Worm (Caenorhabditis elegans): Measurements from ENCODE around the gene tyr-6.

tyr-6 gene

DNA sequence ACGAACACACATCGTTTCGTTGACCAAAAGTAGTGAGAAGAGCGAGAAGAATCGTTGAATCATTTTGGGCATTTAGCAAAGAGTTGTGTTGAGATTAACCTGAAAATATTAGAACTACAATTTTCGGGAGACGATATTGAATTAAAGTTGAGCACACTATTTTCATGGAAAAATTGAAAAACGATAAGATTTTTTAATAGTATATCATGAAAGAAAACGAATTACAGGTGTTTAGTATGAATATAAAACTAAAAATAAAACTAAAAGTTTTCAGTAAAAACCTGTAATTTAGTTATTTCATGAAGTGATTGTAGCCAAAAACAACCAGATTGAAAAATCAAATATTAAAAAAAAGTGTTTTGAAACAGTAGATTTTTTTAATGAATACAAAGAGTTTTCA lies 22.8 kb upstream of the tyr-6 start, which contains the start of gene lgc-10:
lgc-10 (minus strand) TSS at position 101 of the 400 bp plus-strand sequence.
- TF ChIP-seq mdl-1 (tag; optimal IDR thresholded peaks at IDR 0.05) (no peak), lin-39 (tag; optimal IDR thresholded peaks at IDR 0.05) (no peak), elt-3 (tag; optimal IDR thresholded peaks at IDR 0.05) (no peak), nhr-67 (tag; optimal IDR thresholded peaks at IDR 0.05) (no peak), nhr-77 (tag; optimal IDR thresholded peaks at IDR 0.05) (no peak), elt-1 (tag; optimal IDR thresholded peaks at IDR 0.05) (no peak)

- no peak for TF ChIP-seq ceh-9 (tag; optimal IDR thresholded peaks at IDR 0.05)
- no peak for TF ChIP-seq ztf-11 (tag; optimal IDR thresholded peaks at IDR 0.05)
- TF ChIP-seq ceh-28 (tag; optimal IDR thresholded peaks at IDR 0.05) = no peak
- no peak for TF ChIP-seq nhr-25 (tag; optimal IDR thresholded peaks at IDR 0.05)
- TF ChIP-seq unc-39 (tag; optimal IDR thresholded peaks at IDR 0.05) = no peak
- TF ChIP-seq nfya-1 (tag; optimal IDR thresholded peaks at IDR 0.05; ENCODE audit: insufficient read depth) = no peak
- TF ChIP-seq lin-15B (tag; optimal IDR thresholded peaks at IDR 0.05) = no peak
- TF ChIP-seq sea-2 (GFP tag; optimal IDR thresholded peaks at IDR 0.05) = no peak
- no peak for TF ChIP-seq pha-4 (tag; optimal IDR thresholded peaks at IDR 0.05)
- no peak for TF ChIP-seq lin-39 (tag; optimal IDR thresholded peaks at IDR 0.05)
- TF ChIP-seq fos-1 (tag; optimal IDR thresholded peaks at IDR 0.05) = no peak
- no peak for TF ChIP-seq elt-1 (tag; optimal IDR thresholded peaks at IDR 0.05)
- no peak for TF ChIP-seq tbx-2 (tag; optimal IDR thresholded peaks at IDR 0.05)
Observed at ce11 chrIV:6460596-6460995, 19.7 kb upstream of the tyr-6 start.

DNA sequence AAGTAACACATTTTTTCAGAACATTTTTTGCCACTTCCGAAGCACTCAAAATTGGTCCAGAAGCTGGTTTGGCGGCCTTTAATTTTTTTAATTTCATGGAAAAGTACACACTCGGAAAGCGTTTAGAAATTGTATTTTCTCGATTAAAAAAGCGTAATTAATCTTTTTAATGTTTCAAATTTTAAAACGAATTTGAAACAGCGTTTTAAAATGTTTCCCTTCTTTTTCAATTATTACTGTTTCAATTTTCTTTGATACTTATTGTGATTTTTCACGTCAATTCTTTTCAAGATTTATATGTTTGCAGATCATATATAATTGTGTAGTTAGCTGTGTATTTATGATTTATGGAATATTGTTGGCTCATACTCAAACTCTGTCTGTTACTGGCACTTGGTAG lies 16.3 kb upstream of the tyr-6 start, which contains the start of gene acr-25:
acr-25 (plus strand) TSS at position 301 of the 400 bp plus-strand sequence.
- TF ChIP-seq nhr-237 (tag; optimal IDR thresholded peaks at IDR 0.05) (no peak), elt-2 (tag; optimal IDR thresholded peaks at IDR 0.05) (no peak)

- TF ChIP-seq daf-12 (tag; optimal IDR thresholded peaks at IDR 0.05) = no peak
- no peak for TF ChIP-seq nhr-67 (tag; optimal IDR thresholded peaks at IDR 0.05)
- TF ChIP-seq pqm-1 (tag; optimal IDR thresholded peaks at IDR 0.05) = no peak
- no peak for TF ChIP-seq fos-1 (tag; optimal IDR thresholded peaks at IDR 0.05)
- TF ChIP-seq pha-4 (tag; optimal IDR thresholded peaks at IDR 0.05) = peak; percentile 42
- TF ChIP-seq snpc-4 (tag; optimal IDR thresholded peaks at IDR 0.05) = no peak
- no peak for TF ChIP-seq fkh-2 (tag; optimal IDR thresholded peaks at IDR 0.05)
Observed at ce11 chrIV:6471216-6471615, 9.1 kb upstream of the tyr-6 start, which contains the start of gene tmed-13. Gene tmed-13, minus strand, starts transcription at chrIV:6471384.

DNA sequence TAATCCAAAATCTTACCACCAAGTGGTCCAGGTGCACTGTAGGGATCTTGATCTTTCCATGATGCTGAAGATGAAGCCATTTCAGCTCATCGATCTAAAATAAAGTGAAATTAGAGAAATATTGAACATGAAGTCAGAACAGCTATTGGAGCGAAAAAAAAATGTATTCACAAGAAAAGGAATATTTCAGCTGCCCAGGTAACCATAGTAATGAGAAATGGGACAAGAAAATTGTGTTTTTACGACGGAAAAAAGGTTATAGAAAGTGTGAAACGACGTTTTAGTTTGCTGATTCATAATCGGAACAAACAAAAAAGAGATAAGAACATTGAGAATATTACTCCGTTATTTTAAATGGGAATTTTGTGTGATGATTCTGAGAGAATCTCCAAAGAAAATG lies 7.2 kb upstream of the tyr-6 start, which contains the start of gene Y73B6BL.27:
Y73B6BL.27 (minus strand) TSS at position 101 of the 400 bp plus-strand sequence.
- no peak for TF ChIP-seq snpc-4 (tag; optimal IDR thresholded peaks at IDR 0.05)

DNA sequence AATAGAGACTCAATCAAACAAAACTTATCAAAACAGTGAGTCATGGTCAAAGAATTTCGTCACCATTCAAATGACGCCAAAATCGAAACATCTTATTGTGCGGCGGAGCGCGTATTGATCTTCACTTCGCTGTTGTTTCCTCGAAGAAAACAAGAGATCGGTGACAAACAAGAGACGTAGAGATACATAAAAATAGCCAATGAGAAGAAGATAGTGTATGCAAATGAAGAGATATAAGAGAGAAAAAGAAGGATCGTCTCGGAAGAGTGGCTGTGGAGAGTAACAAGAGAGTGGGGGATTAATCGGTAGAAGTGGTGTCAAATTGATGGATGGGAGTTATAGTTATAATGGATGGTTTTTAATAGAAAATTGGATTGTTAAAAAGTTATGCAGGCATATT lies 5.6 kb upstream of the tyr-6 start:
- peak; percentile 64 for TF ChIP-seq egl-5 (tag; optimal IDR thresholded peaks at IDR 0.05)
- TF ChIP-seq elt-1 (tag; optimal IDR thresholded peaks at IDR 0.05) = no peak
- TF ChIP-seq lsy-12 (tag; optimal IDR thresholded peaks at IDR 0.05) = no peak
- peak; percentile 24 for TF ChIP-seq lin-39 (tag; optimal IDR thresholded peaks at IDR 0.05)
- no peak for TF ChIP-seq pqm-1 (tag; optimal IDR thresholded peaks at IDR 0.05)
- peak; percentile 67 for TF ChIP-seq nfya-1 (tag; optimal IDR thresholded peaks at IDR 0.05; ENCODE audit: insufficient read depth)
- TF ChIP-seq ceh-82 (tag; optimal IDR thresholded peaks at IDR 0.05) = no peak
- TF ChIP-seq elt-3 (tag; optimal IDR thresholded peaks at IDR 0.05) = no peak
- no peak for TF ChIP-seq egl-27 (tag; optimal IDR thresholded peaks at IDR 0.05)
- no peak for TF ChIP-seq fos-1 (tag; optimal IDR thresholded peaks at IDR 0.05)
- TF ChIP-seq hmg-11 (tag; optimal IDR thresholded peaks at IDR 0.05) = peak; percentile 44
- peak; percentile 40 for TF ChIP-seq nhr-25 (tag; optimal IDR thresholded peaks at IDR 0.05)
- TF ChIP-seq sea-2 (GFP tag; optimal IDR thresholded peaks at IDR 0.05) = no peak
- peak; percentile 66 for TF ChIP-seq lin-15B (tag; optimal IDR thresholded peaks at IDR 0.05)
- no peak for TF ChIP-seq ztf-11 (tag; optimal IDR thresholded peaks at IDR 0.05)
- TF ChIP-seq ceh-28 (tag; optimal IDR thresholded peaks at IDR 0.05) = peak; percentile 56
- TF ChIP-seq nhr-12 (tag; optimal IDR thresholded peaks at IDR 0.05) = no peak
- TF ChIP-seq nhr-43 (tag; optimal IDR thresholded peaks at IDR 0.05; ENCODE audit: poor library complexity, severe bottlenecking) = no peak
- TF ChIP-seq pha-4 (tag; optimal IDR thresholded peaks at IDR 0.05) = peak; percentile 59
- no peak for TF ChIP-seq zag-1 (tag; optimal IDR thresholded peaks at IDR 0.05)
- peak; percentile 42 for TF ChIP-seq nhr-23 (tag; optimal IDR thresholded peaks at IDR 0.05)
- TF ChIP-seq daf-12 (tag; optimal IDR thresholded peaks at IDR 0.05) = no peak
- no peak for TF ChIP-seq ZK546.5 (tag; optimal IDR thresholded peaks at IDR 0.05)
- no peak for TF ChIP-seq elt-2 (tag; optimal IDR thresholded peaks at IDR 0.05)
- no peak for TF ChIP-seq unc-39 (tag; optimal IDR thresholded peaks at IDR 0.05)
- TF ChIP-seq nhr-67 (tag; optimal IDR thresholded peaks at IDR 0.05) = no peak
- TF ChIP-seq snpc-4 (tag; optimal IDR thresholded peaks at IDR 0.05) = peak; percentile 42
- TF ChIP-seq fkh-10 (GFP tag; optimal IDR thresholded peaks at IDR 0.05) = no peak
- TF ChIP-seq nhr-237 (tag; optimal IDR thresholded peaks at IDR 0.05) = no peak

Data from whole organism, L3 larva.